Worm (Caenorhabditis elegans) whole organism, L4/young adult: ENCODE results near the gene Y51H7BR.8.

Source experiments
- W03F9.2 ChIP-seq: fragments of 150-350 bp; optimal IDR thresholded peaks from 2 replicates; lab custom pipeline; 2014; ENCODE audit warnings: missing biosample characterization, missing genetic modification characterization
- dao-5 ChIP-seq: sonication (generic microtip); optimal IDR thresholded peaks from 2 replicates; lab custom pipeline; 2016; ENCODE audit warnings: missing genotype, missing genetic modification characterization, moderate library complexity, missing compliant biosample characterization
- him-1 ChIP-seq: sonication (generic microtip); optimal IDR thresholded peaks from 2 replicates; lab custom pipeline; 2016; ENCODE audit warnings: missing genotype, missing genetic modification reagents, missing genetic modification characterization, missing compliant biosample characterization

- no peak for TF ChIP-seq him-1
- no peak for TF ChIP-seq dao-5 (tag; lab: Kevin White, UChicago)
- TF ChIP-seq W03F9.2 (tag; lab: Kevin White, UChicago): no peak
These were observed 18.3 kb downstream of the Y51H7BR.8 start, which contains the start of gene fbxb-42 for ce11 chrII:1537321-1537720.
